Worm (Caenorhabditis elegans) whole organism, L4/young adult: ENCODE data around the gene trpp-6.

Source experiments
- W03F9.2 ChIP-seq: fragments of 150-350 bp; optimal IDR thresholded peaks from 2 replicates; lab custom pipeline; 2014; ENCODE audit warnings: missing biosample characterization, missing genetic modification characterization
- him-1 ChIP-seq: sonication (generic microtip); optimal IDR thresholded peaks from 2 replicates; lab custom pipeline; 2016; ENCODE audit warnings: missing genotype, missing genetic modification reagents, missing genetic modification characterization, missing compliant biosample characterization

ce11 chrV:10019083-10019624, 27.5 kb downstream of the trpp-6 start:
- TF ChIP-seq him-1 (tag; lab: Kevin White, UChicago) (no peak), W03F9.2 (no peak)
